Fruit fly (Drosophila melanogaster) whole organism, prepupa: ENCODE results near the gene CG13795.
"Not testable (repeated sequence)": the region's sequence is repeated elsewhere in the genome, so short reads cannot be mapped to it uniquely, and the experiment has no call there.

Experiments
- Blimp-1 ChIP-seq: fragments of 200-800 bp; sonication (Bioruptor generic); optimal IDR thresholded peaks from 3 replicates; lab custom pipeline; 2017; ENCODE audit warnings: missing biosample characterization, missing genetic modification characterization, mild to moderate bottlenecking, moderate library complexity, missing genetic modification reagents
- CG10669 ChIP-seq: fragments of 200-800 bp; sonication (Bioruptor generic); optimal IDR thresholded peaks from 3 replicates; lab custom pipeline; 2018; ENCODE audit warnings: missing biosample characterization, mild to moderate bottlenecking, missing genetic modification characterization, moderate library complexity
- CG11762 ChIP-seq: fragments of 200-800 bp; sonication (Bioruptor generic); optimal IDR thresholded peaks from 3 replicates; lab custom pipeline; 2016; ENCODE audit warnings: missing biosample characterization, missing genetic modification characterization; ENCODE audit not compliant: insufficient read depth
- CG11902 ChIP-seq: fragments of 200-800 bp; sonication (Bioruptor generic); optimal IDR thresholded peaks from 3 replicates; lab custom pipeline; 2016; ENCODE audit warnings: missing biosample characterization, missing genetic modification characterization
- CG15336 ChIP-seq: fragments of 200-800 bp; sonication (Bioruptor generic); IDR thresholded peaks from 2 replicates; pipeline ENCODE4 v1.3.6; 2022; ENCODE audit warnings: missing biosample characterization, missing genetic modification characterization
- CG1621 ChIP-seq: fragments of 200-800 bp; sonication (Bioruptor generic); optimal IDR thresholded peaks from 3 replicates; lab custom pipeline; 2018; ENCODE audit warnings: missing biosample characterization, mild to moderate bottlenecking, missing genetic modification characterization
- CG16779 ChIP-seq: fragments of 200-800 bp; sonication (Bioruptor generic); optimal IDR thresholded peaks from 3 replicates; lab custom pipeline; 2017; ENCODE audit warnings: missing biosample characterization, mild to moderate bottlenecking, missing genetic modification characterization
- CG3032 ChIP-seq: fragments of 200-800 bp; optimal IDR thresholded peaks from 2 replicates; lab custom pipeline; 2019; ENCODE audit warnings: missing biosample characterization, mild to moderate bottlenecking, missing genetic modification characterization, moderate library complexity
- CG31627 ChIP-seq: fragments of 200-800 bp; sonication (Bioruptor generic); optimal IDR thresholded peaks from 3 replicates; lab custom pipeline; 2016; ENCODE audit warnings: missing biosample characterization, missing genetic modification characterization
- CG32006 ChIP-seq: fragments of 200-800 bp; sonication (Bioruptor generic); optimal IDR thresholded peaks from 3 replicates; lab custom pipeline; 2017; ENCODE audit warnings: missing biosample characterization, mild to moderate bottlenecking, missing genetic modification characterization
- CG34406 ChIP-seq: fragments of 200-800 bp; sonication (Bioruptor generic); optimal IDR thresholded peaks from 3 replicates; lab custom pipeline; 2016; ENCODE audit warnings: missing biosample characterization, missing genetic modification characterization
- CG6163 ChIP-seq: fragments of 200-800 bp; sonication (Bioruptor generic); IDR thresholded peaks from 3 replicates; pipeline ENCODE4 v1.3.6; 2022; ENCODE audit warnings: missing biosample characterization, missing genetic modification characterization
- CG6792 ChIP-seq: fragments of 200-800 bp; sonication (Bioruptor generic); optimal IDR thresholded peaks from 3 replicates; lab custom pipeline; 2016; ENCODE audit warnings: missing biosample characterization, missing genetic modification characterization
- CG7368 ChIP-seq: fragments of 200-800 bp; sonication (Bioruptor generic); optimal IDR thresholded peaks from 3 replicates; lab custom pipeline; 2016; ENCODE audit warnings: missing biosample characterization, missing genetic modification characterization
- CG8119 ChIP-seq: fragments of 200-800 bp; sonication (Bioruptor generic); IDR thresholded peaks from 3 replicates; pipeline ENCODE4 v1.3.6; 2022; ENCODE audit warnings: missing biosample characterization, missing genetic modification characterization
- CG8319 ChIP-seq: fragments of 200-800 bp; sonication (Bioruptor generic); optimal IDR thresholded peaks from 3 replicates; lab custom pipeline; 2016; ENCODE audit warnings: missing biosample characterization, missing genetic modification characterization
- CG8632 ChIP-seq: fragments of 200-800 bp; sonication (Bioruptor generic); optimal IDR thresholded peaks from 3 replicates; lab custom pipeline; 2016; ENCODE audit warnings: missing biosample characterization, missing genetic modification characterization
- CG9139 ChIP-seq: fragments of 200-800 bp; sonication (Bioruptor generic); optimal IDR thresholded peaks from 3 replicates; lab custom pipeline; 2017; ENCODE audit warnings: missing biosample characterization, mild to moderate bottlenecking, missing genetic modification characterization
- Eip78C ChIP-seq: fragments of 200-800 bp; sonication (Bioruptor generic); peaks from one replicate; lab custom pipeline; 2016; ENCODE audit warnings: missing biosample characterization, missing genetic modification characterization
- Ets96B ChIP-seq: fragments of 200-800 bp; optimal IDR thresholded peaks from 2 replicates; lab custom pipeline; 2019; ENCODE audit warnings: missing biosample characterization, mild to moderate bottlenecking, missing genetic modification characterization, moderate library complexity
- Gug ChIP-seq: fragments of 200-800 bp; sonication (Bioruptor generic); IDR thresholded peaks from 2 replicates; pipeline ENCODE4 v1.3.6; 2022; ENCODE audit warnings: missing biosample characterization, missing genetic modification characterization
- Hr39 ChIP-seq: fragments of 200-800 bp; sonication (Bioruptor generic); optimal IDR thresholded peaks from 2 replicates; lab custom pipeline; 2016; ENCODE audit warnings: missing biosample characterization, missing genetic modification characterization
- Lpt ChIP-seq: fragments of 200-800 bp; sonication (Bioruptor generic); optimal IDR thresholded peaks from 3 replicates; lab custom pipeline; 2016; ENCODE audit warnings: missing biosample characterization, missing genetic modification characterization
- Sox15 ChIP-seq: fragments of 200-800 bp; sonication (Bioruptor generic); optimal IDR thresholded peaks from 3 replicates; lab custom pipeline; 2016; ENCODE audit warnings: missing biosample characterization, missing genetic modification characterization
- achi ChIP-seq: fragments of 200-800 bp; sonication (Bioruptor generic); optimal IDR thresholded peaks from 3 replicates; lab custom pipeline; 2016; ENCODE audit warnings: missing biosample characterization, missing genetic modification characterization
- acj6 ChIP-seq: fragments of 200-800 bp; sonication (Bioruptor generic); optimal IDR thresholded peaks from 3 replicates; lab custom pipeline; 2016; ENCODE audit warnings: missing biosample characterization, missing genetic modification characterization
- dac ChIP-seq: fragments of 200-800 bp; sonication (Bioruptor generic); optimal IDR thresholded peaks from 2 replicates; lab custom pipeline; 2017; ENCODE audit warnings: missing biosample characterization, mild to moderate bottlenecking, missing genetic modification characterization
- esn ChIP-seq: fragments of 200-800 bp; sonication (Bioruptor generic); optimal IDR thresholded peaks from 2 replicates; lab custom pipeline; 2016; ENCODE audit warnings: missing biosample characterization, mild to moderate bottlenecking, missing genetic modification characterization, moderate library complexity
- fd59A ChIP-seq: fragments of 200-800 bp; sonication (Bioruptor generic); optimal IDR thresholded peaks from 2 replicates; lab custom pipeline; 2017; ENCODE audit warnings: missing biosample characterization, mild to moderate bottlenecking, missing genetic modification characterization, missing genetic modification reagents
- fkh ChIP-seq: fragments of 200-800 bp; sonication (Bioruptor generic); optimal IDR thresholded peaks from 3 replicates; lab custom pipeline; 2017; ENCODE audit warnings: missing biosample characterization, mild to moderate bottlenecking, missing genetic modification characterization, moderate library complexity
- spab ChIP-seq: fragments of 200-800 bp; sonication (Bioruptor generic); optimal IDR thresholded peaks from 2 replicates; lab custom pipeline; 2017; ENCODE audit warnings: missing biosample characterization, mild to moderate bottlenecking, missing genetic modification characterization, missing genetic modification reagents
- ss ChIP-seq, 2 experiments: fragments of 200-800 bp; sonication (Bioruptor generic); optimal IDR thresholded peaks; 2 replicates in 1 of 2; 3 replicates in 1 of 2; lab custom pipeline; 2017 to 2018; ENCODE audit warnings: mild to moderate bottlenecking in 2 of 2, missing biosample characterization in 2 of 2, missing genetic modification characterization in 2 of 2, moderate library complexity in 1 of 2
- svp ChIP-seq: fragments of 200-800 bp; sonication (Bioruptor generic); peaks from one replicate; lab custom pipeline; 2016; ENCODE audit warnings: missing biosample characterization, missing genetic modification characterization
- topi ChIP-seq: fragments of 200-800 bp; sonication (Bioruptor generic); optimal IDR thresholded peaks from 3 replicates; lab custom pipeline; 2016; ENCODE audit warnings: missing biosample characterization, missing genetic modification characterization
- vri ChIP-seq: fragments of 200-800 bp; sonication (Bioruptor generic); optimal IDR thresholded peaks from 3 replicates; lab custom pipeline; 2016; ENCODE audit warnings: missing biosample characterization, mild to moderate bottlenecking, missing genetic modification characterization

CG13795 gene

dm6 chr2L:7741437-7741836, 15.3 kb upstream of the CG13795 start, which contains the start of gene Acp1:
Gene Acp1 (minus strand): TSS chr2L:7741537.
- TF ChIP-seq CG3032 (tag; lab: Kevin White, UChicago) = no peak
- no peak for TF ChIP-seq CG8119 (GFP tag; lab: Robert Waterston, UW)
- TF ChIP-seq CG7368 (GFP tag; lab: Kevin White, UChicago) = no peak
- TF ChIP-seq spab (GFP tag; lab: Kevin White, UChicago) = no peak
- no peak for TF ChIP-seq Ets96B (tag; lab: Kevin White, UChicago)
- TF ChIP-seq CG34406 (GFP tag; lab: Kevin White, UChicago) = no peak
- TF ChIP-seq svp (GFP tag; lab: Kevin White, UChicago) = no peak
- TF ChIP-seq CG10669 = no peak
- no peak for TF ChIP-seq CG11762 (GFP tag; lab: Kevin White, UChicago)
- TF ChIP-seq fd59A (GFP tag; lab: Kevin White, UChicago) = no peak
- TF ChIP-seq CG11902 = no peak
- TF ChIP-seq fkh (GFP tag; lab: Kevin White, UChicago) = no peak
- TF ChIP-seq CG16779 = no peak
- no peak for TF ChIP-seq CG8632
- TF ChIP-seq CG9139 (GFP tag; lab: Kevin White, UChicago) = no peak
- TF ChIP-seq Sox15 = no peak
- TF ChIP-seq dac (GFP tag; lab: Kevin White, UChicago) = no peak
- no peak for TF ChIP-seq achi
- no peak for TF ChIP-seq acj6

dm6 chr2L:7738709-7739108, 12.6 kb upstream of the CG13795 start, which contains the start of gene CG31904:
Gene CG31904 (minus strand): TSS chr2L:7738809.
- not testable (repeated sequence) for TF ChIP-seq fd59A (GFP tag; lab: Kevin White, UChicago); CG15336 (GFP tag; lab: Robert Waterston, UW); Lpt (GFP tag; lab: Kevin White, UChicago)
- TF ChIP-seq, all 60 proteins: peak for 0; not testable (repeated sequence) for 60

DNA sequence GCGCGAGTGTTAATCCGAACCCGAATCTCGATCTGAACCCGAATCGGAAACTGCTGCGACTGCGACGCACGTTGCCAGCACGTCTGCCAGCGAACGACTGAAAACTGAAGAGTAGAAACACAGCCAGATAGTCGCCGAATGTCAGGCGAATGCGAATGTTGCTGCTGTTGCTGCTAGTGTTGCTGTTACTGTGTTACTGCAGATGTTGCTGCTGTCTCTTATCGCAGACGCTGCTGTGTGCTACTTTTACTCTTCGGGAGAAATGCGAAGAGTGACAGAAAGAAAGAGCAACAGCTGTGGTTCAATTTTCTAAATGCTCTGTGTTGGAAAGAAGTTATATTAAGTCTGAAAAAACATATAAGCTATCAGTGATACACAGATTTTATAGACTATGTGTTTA, 6.5 kb upstream of the CG13795 start, which contains the start of gene CG13796:
TSS of gene CG13796 (minus strand) at position 101 of the 400 bp plus-strand sequence.
- not testable (repeated sequence) for TF ChIP-seq CG8319 (GFP tag; lab: Kevin White, UChicago); CG6792 (GFP tag; lab: Kevin White, UChicago); CG3032 (tag; lab: Kevin White, UChicago)

DNA sequence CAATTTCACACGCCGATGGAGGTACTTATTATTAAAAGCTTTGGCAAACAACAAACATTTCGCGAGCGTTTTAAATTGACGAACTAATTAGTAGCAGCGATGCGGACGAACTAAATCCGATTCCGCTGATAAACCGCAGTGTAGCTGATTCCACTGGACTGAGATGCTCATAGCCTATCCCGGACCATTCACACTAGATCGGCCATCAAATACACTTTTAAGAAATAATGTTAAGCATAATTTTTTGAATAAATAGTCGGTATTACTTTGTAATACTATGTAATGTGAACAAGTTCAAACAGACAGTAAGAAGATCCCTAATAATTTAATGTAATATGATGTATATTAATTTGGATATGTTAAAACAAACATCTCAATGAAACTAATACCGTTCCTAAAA, 3.4 kb downstream of the CG13795 start, which contains the start of gene CG13794:
TSS of gene CG13794 (minus strand) at position 101 of the 400 bp plus-strand sequence.
- TF ChIP-seq esn (GFP tag; lab: Kevin White, UChicago) = no peak
- TF ChIP-seq fkh (GFP tag; lab: Kevin White, UChicago) = no peak
- TF ChIP-seq Hr39 = no peak
- no peak for TF ChIP-seq CG1621 (tag; lab: Kevin White, UChicago)
- TF ChIP-seq CG6163 (GFP tag; lab: Robert Waterston, UW) = no peak
- TF ChIP-seq Eip78C (GFP tag; lab: Kevin White, UChicago) = no peak
- no peak for TF ChIP-seq CG11762 (GFP tag; lab: Kevin White, UChicago)
- TF ChIP-seq Blimp-1 (GFP tag; lab: Kevin White, UChicago) = no peak
- no peak for TF ChIP-seq Lpt (GFP tag; lab: Kevin White, UChicago)
- TF ChIP-seq vri (GFP tag; lab: Kevin White, UChicago) = no peak
- TF ChIP-seq, all 60 proteins: peak for 0

DNA sequence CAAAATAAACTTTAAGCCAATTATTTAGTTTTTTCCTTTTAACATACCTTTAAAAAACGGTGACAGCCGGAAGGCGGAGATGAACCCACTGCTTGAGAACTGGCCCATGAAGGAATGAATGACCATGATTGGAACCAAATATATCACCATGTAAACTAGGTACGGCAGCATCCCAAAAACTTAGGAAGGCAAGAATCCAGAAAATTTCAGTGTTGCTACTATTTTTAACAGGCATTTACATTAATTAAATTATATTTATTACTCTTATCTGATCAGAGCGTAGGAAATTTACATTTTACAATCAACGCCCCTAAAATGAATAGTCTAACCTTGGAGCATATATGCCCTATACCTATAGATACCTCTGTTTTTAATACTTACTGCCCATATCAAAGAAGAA, 4.0 kb downstream of the CG13795 start:
- TF ChIP-seq CG16779 (no peak), CG8319 (GFP tag; lab: Kevin White, UChicago) (no peak), ss (GFP tag; optimal IDR thresholded peaks at IDR 0.05; lab: Kevin White, UChicago) (no peak), Gug (no peak), acj6 (no peak), topi (GFP tag; lab: Kevin White, UChicago) (no peak), CG31627 (GFP tag; lab: Kevin White, UChicago) (no peak), CG32006 (no peak)
